Fruit fly (Drosophila melanogaster) whole organism, embryonic: ENCODE data around the gene bor.

ENCODE experiments used
- CG11398 ChIP-seq: fragments of 200-800 bp; sonication (Bioruptor generic); optimal IDR thresholded peaks from 2 replicates; lab custom pipeline; 2016; ENCODE audit warnings: missing biosample characterization, missing genetic modification characterization
- Hr39 ChIP-seq: fragments of >200 bp; optimal IDR thresholded peaks from 2 replicates; lab custom pipeline; 2017
- Lim3 ChIP-seq: fragments of 200-800 bp; sonication (Bioruptor generic); IDR thresholded peaks from 2 replicates; pipeline ENCODE4 v1.3.6; 2022; ENCODE audit warnings: missing biosample characterization, missing genetic modification characterization
- Sry-β ChIP-seq: fragments of 200-800 bp; sonication (Bioruptor generic); optimal IDR thresholded peaks from 2 replicates; lab custom pipeline; 2018; ENCODE audit warnings: missing biosample characterization, mild to moderate bottlenecking, missing genetic modification characterization, moderate library complexity
- mld ChIP-seq: fragments of 200-800 bp; sonication (Bioruptor generic); IDR thresholded peaks from 3 replicates; pipeline ENCODE4 v1.3.6; 2022; ENCODE audit warnings: missing biosample characterization, missing genetic modification characterization; ENCODE audit not compliant: partially characterized antibody
- rib ChIP-seq: fragments of 200-800 bp; sonication (Bioruptor generic); IDR thresholded peaks from 2 replicates; pipeline ENCODE4 v1.3.6; 2022; ENCODE audit warnings: missing biosample characterization, missing genetic modification characterization
- slou ChIP-seq: fragments of 200-800 bp; sonication (Bioruptor generic); optimal IDR thresholded peaks from 3 replicates; lab custom pipeline; 2016; ENCODE audit warnings: missing biosample characterization, missing genetic modification characterization
- ttk ChIP-seq: fragments of 200-800 bp; sonication (Bioruptor generic); IDR thresholded peaks from 2 replicates; pipeline ENCODE4 v2.1.2; 2022; ENCODE audit warnings: missing biosample characterization, missing genetic modification characterization
- unpg ChIP-seq: fragments of 200-800 bp; sonication (Bioruptor generic); optimal IDR thresholded peaks from 3 replicates; lab custom pipeline; 2018; ENCODE audit warnings: missing biosample characterization, mild to moderate bottlenecking, missing genetic modification characterization, moderate library complexity

dm6 chr3R:16284901-16285300 is 21.0 kb upstream of the bor start:
- TF ChIP-seq Sry-β (GFP tag; lab: Kevin White, UChicago) (no peak), unpg (no peak), Hr39 (lab: Kevin White, UChicago) (no peak), Lim3 (GFP tag; lab: Robert Waterston, UW) (no peak), ttk (GFP tag; lab: Robert Waterston, UW) (no peak), slou (GFP tag; lab: Kevin White, UChicago) (no peak), mld (GFP tag; lab: Robert Waterston, UW) (no peak), CG11398 (GFP tag; lab: Kevin White, UChicago) (no peak), rib (GFP tag; lab: Robert Waterston, UW) (no peak)
